Fruit fly (Drosophila melanogaster) whole organism, adult: ENCODE results near the gene Rnp4F.

Experiments
- Clk ChIP-seq: fragments of 200-800 bp; sonication (Bioruptor generic); optimal IDR thresholded peaks from 2 replicates; lab custom pipeline; 2017; ENCODE audit warnings: missing biosample characterization, missing genetic modification characterization
- bab1 ChIP-seq: fragments of 200-800 bp; sonication (Bioruptor generic); optimal IDR thresholded peaks from 3 replicates; lab custom pipeline; 2019; ENCODE audit warnings: missing biosample characterization, mild to moderate bottlenecking, missing genetic modification characterization, moderate library complexity
- cic ChIP-seq: fragments of 200-800 bp; sonication (Bioruptor generic); optimal IDR thresholded peaks from 2 replicates; lab custom pipeline; 2017; ENCODE audit warnings: missing biosample characterization, mild to moderate bottlenecking, missing genetic modification characterization, moderate library complexity
- tj ChIP-seq: fragments of 200-800 bp; sonication (Bioruptor generic); optimal IDR thresholded peaks from 3 replicates; lab custom pipeline; 2017; ENCODE audit warnings: missing biosample characterization, mild to moderate bottlenecking, missing genetic modification characterization, moderate library complexity

DNA sequence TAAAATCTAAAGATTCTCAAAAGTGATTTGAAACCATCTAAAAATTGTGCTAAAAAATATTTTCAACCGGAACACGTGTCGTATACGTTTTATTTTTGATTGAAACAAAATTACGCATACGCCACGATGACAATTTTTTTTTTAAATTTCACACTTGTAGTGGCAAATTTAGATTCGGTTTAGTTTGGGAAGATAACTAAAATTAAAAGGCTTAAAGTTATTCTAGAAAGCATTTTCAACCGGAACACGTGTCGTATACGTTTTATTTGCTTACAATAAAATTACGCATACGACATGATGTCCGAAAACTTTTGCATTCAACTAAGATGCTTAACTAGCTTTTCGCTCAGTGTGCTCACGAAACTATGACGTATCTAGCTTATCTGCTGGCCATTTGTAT is 36.3 kb upstream of the Rnp4F start:
- no peak for TF ChIP-seq tj (GFP tag; lab: Kevin White, UChicago)
- TF ChIP-seq cic = no peak
- no peak for TF ChIP-seq Clk (GFP tag; lab: Kevin White, UChicago)
- TF ChIP-seq bab1 (GFP tag; lab: Kevin White, UChicago) = no peak
